Worm (Caenorhabditis elegans) whole organism, late embryonic: ENCODE results near the gene twk-8.

Experiments used
- C08G9.2 ChIP-seq: sonication (generic microtip); optimal IDR thresholded peaks from 2 replicates; lab custom pipeline; 2016; ENCODE audit warnings: mild to moderate bottlenecking, missing genetic modification characterization, moderate library complexity, missing compliant biosample characterization
- C38D4.7 ChIP-seq: fragments of 200-800 bp; sonication (Bioruptor generic); optimal IDR thresholded peaks from 2 replicates; lab custom pipeline; 2018; ENCODE audit warnings: mild to moderate bottlenecking, missing genetic modification characterization, moderate library complexity, missing compliant biosample characterization
- F13H6.1 ChIP-seq: sonication (generic microtip); optimal IDR thresholded peaks from 2 replicates; lab custom pipeline; 2016; ENCODE audit warnings: missing genetic modification characterization, missing compliant biosample characterization
- K09A11.1 ChIP-seq: sonication (generic microtip); optimal IDR thresholded peaks from 2 replicates; lab custom pipeline; 2017; ENCODE audit warnings: antibody characterized with exemption, mild to moderate bottlenecking, missing genetic modification characterization, missing compliant biosample characterization; ENCODE audit not compliant: insufficient read depth
- ahr-1 ChIP-seq: sonication (generic microtip); optimal IDR thresholded peaks from 2 replicates; lab custom pipeline; 2016; ENCODE audit warnings: missing genetic modification characterization, missing compliant biosample characterization
- ceh-14 ChIP-seq: sonication (generic microtip); optimal IDR thresholded peaks from 2 replicates; lab custom pipeline; 2016; ENCODE audit warnings: missing genotype, missing genetic modification characterization, missing compliant biosample characterization
- ceh-18 ChIP-seq: sonication (generic microtip); optimal IDR thresholded peaks from 2 replicates; lab custom pipeline; 2016; ENCODE audit warnings: missing genetic modification characterization, missing compliant biosample characterization
- ceh-2 ChIP-seq: sonication (generic microtip); optimal IDR thresholded peaks from 2 replicates; lab custom pipeline; 2016; ENCODE audit warnings: missing genotype, missing genetic modification characterization, missing compliant biosample characterization
- ceh-30 ChIP-seq: fragments of 150-350 bp; optimal IDR thresholded peaks from 2 replicates; lab custom pipeline; 2014; ENCODE audit warnings: missing biosample characterization, missing genetic modification characterization
- ceh-31 ChIP-seq: sonication (generic microtip); optimal IDR thresholded peaks from 2 replicates; lab custom pipeline; 2016; ENCODE audit warnings: missing genetic modification characterization, missing compliant biosample characterization
- ceh-34 ChIP-seq: sonication (generic microtip); optimal IDR thresholded peaks from 2 replicates; lab custom pipeline; 2016; ENCODE audit warnings: mild to moderate bottlenecking, missing genetic modification characterization, missing compliant biosample characterization
- ceh-48 ChIP-seq: sonication (generic microtip); optimal IDR thresholded peaks from 2 replicates; lab custom pipeline; 2016; ENCODE audit warnings: missing genetic modification characterization, inconsistent platforms, missing compliant biosample characterization
- dmd-4 ChIP-seq: sonication (generic microtip); optimal IDR thresholded peaks from 2 replicates; lab custom pipeline; 2016; ENCODE audit warnings: borderline replicate concordance, missing genetic modification characterization, missing compliant biosample characterization
- elt-4 ChIP-seq: sonication (generic microtip); optimal IDR thresholded peaks from 2 replicates; lab custom pipeline; 2016; ENCODE audit warnings: missing genetic modification characterization, missing compliant biosample characterization
- fkh-6 ChIP-seq: sonication (generic microtip); optimal IDR thresholded peaks from 2 replicates; lab custom pipeline; 2016; ENCODE audit warnings: missing genetic modification characterization, missing compliant biosample characterization
- gmeb-2 ChIP-seq: sonication (generic microtip); optimal IDR thresholded peaks from 2 replicates; lab custom pipeline; 2016; ENCODE audit warnings: missing genetic modification characterization, inconsistent platforms, missing compliant biosample characterization
- hlh-13 ChIP-seq: fragments of 200-800 bp; sonication (Bioruptor generic); optimal IDR thresholded peaks from 2 replicates; lab custom pipeline; 2018; ENCODE audit warnings: mild to moderate bottlenecking, missing genetic modification characterization, missing compliant biosample characterization
- hlh-15 ChIP-seq: sonication (generic microtip); optimal IDR thresholded peaks from 2 replicates; lab custom pipeline; 2016; ENCODE audit warnings: missing genetic modification characterization, missing compliant biosample characterization
- hlh-30 ChIP-seq: sonication (generic microtip); optimal IDR thresholded peaks from 2 replicates; lab custom pipeline; 2017; ENCODE audit warnings: antibody characterized with exemption, missing genetic modification characterization, missing compliant biosample characterization; ENCODE audit not compliant: insufficient read depth
- hlh-6 ChIP-seq: sonication (generic microtip); optimal IDR thresholded peaks from 2 replicates; lab custom pipeline; 2016; ENCODE audit warnings: missing genotype, missing genetic modification characterization, missing compliant biosample characterization
- hlh-8 ChIP-seq: sonication (generic microtip); optimal IDR thresholded peaks from 2 replicates; lab custom pipeline; 2016; ENCODE audit warnings: missing genotype, missing genetic modification characterization, missing compliant biosample characterization
- madf-2 ChIP-seq: sonication (generic microtip); optimal IDR thresholded peaks from 2 replicates; lab custom pipeline; 2017; ENCODE audit warnings: missing genetic modification characterization, missing compliant biosample characterization
- mec-3 ChIP-seq: sonication (generic microtip); optimal IDR thresholded peaks from 2 replicates; lab custom pipeline; 2016; ENCODE audit warnings: borderline replicate concordance, missing genetic modification characterization, missing compliant biosample characterization
- nhr-11 ChIP-seq: fragments of 150-350 bp; optimal IDR thresholded peaks from 2 replicates; lab custom pipeline; 2014; ENCODE audit warnings: missing biosample characterization, missing genetic modification characterization
- nhr-232 ChIP-seq: sonication (generic microtip); optimal IDR thresholded peaks from 2 replicates; lab custom pipeline; 2016; ENCODE audit warnings: missing genetic modification characterization, missing compliant biosample characterization
- pat-9 ChIP-seq: fragments of 200-800 bp; sonication (Bioruptor generic); optimal IDR thresholded peaks from 2 replicates; lab custom pipeline; 2018; ENCODE audit warnings: mild to moderate bottlenecking, missing genetic modification characterization, moderate library complexity, missing compliant biosample characterization
- pha-2 ChIP-seq: sonication (generic microtip); optimal IDR thresholded peaks from 2 replicates; lab custom pipeline; 2017; ENCODE audit warnings: mild to moderate bottlenecking, missing genetic modification characterization, missing compliant biosample characterization
- pha-4 ChIP-seq: fragments of 150-350 bp; optimal IDR thresholded peaks from 2 replicates; lab custom pipeline; 2018; ENCODE audit warnings: missing biosample characterization, missing genetic modification reagents, missing genetic modification characterization
- pqm-1 ChIP-seq: sonication (generic microtip); optimal IDR thresholded peaks from 2 replicates; lab custom pipeline; 2016; ENCODE audit warnings: missing genetic modification characterization, missing compliant biosample characterization
- sdc-2 ChIP-seq: sonication (generic microtip); optimal IDR thresholded peaks from 2 replicates; lab custom pipeline; 2016; ENCODE audit warnings: missing genotype, missing genetic modification characterization, missing compliant biosample characterization
- sox-2 ChIP-seq: fragments of 200-800 bp; sonication (Bioruptor generic); IDR thresholded peaks from 2 replicates; pipeline ENCODE4 v1.3.6; 2022; ENCODE audit warnings: missing genetic modification reagents, missing genetic modification characterization, missing compliant biosample characterization
- sox-4 ChIP-seq: sonication (generic microtip); optimal IDR thresholded peaks from 2 replicates; lab custom pipeline; 2017; ENCODE audit warnings: mild to moderate bottlenecking, missing genetic modification characterization, inconsistent platforms, missing compliant biosample characterization
- tbx-2 ChIP-seq: sonication (generic microtip); optimal IDR thresholded peaks from 2 replicates; lab custom pipeline; 2016; ENCODE audit warnings: missing genetic modification characterization, missing compliant biosample characterization
- unc-3 ChIP-seq, 2 experiments: fragments of 200-800 bp in 1 of 2; sonication (Bioruptor generic) in 1 of 2; sonication (generic microtip) in 1 of 2; conservative IDR thresholded peaks in 1 of 2; optimal IDR thresholded peaks in 1 of 2; 2 replicates each; pipeline versions ENCODE4 v1.3.6 to Lab custom; 2016 to 2022; ENCODE audit warnings: missing compliant biosample characterization in 2 of 2, missing genetic modification characterization in 2 of 2, missing genetic modification reagents in 1 of 2
- unc-42 ChIP-seq: sonication (generic microtip); optimal IDR thresholded peaks from 2 replicates; lab custom pipeline; 2016; ENCODE audit warnings: missing genotype, missing genetic modification characterization, missing compliant biosample characterization
- unc-55 ChIP-seq: sonication (generic microtip); optimal IDR thresholded peaks from 2 replicates; lab custom pipeline; 2017; ENCODE audit warnings: missing biosample characterization, missing genetic modification reagents, missing genetic modification characterization
- zip-5 ChIP-seq: sonication (generic microtip); optimal IDR thresholded peaks from 2 replicates; lab custom pipeline; 2016; ENCODE audit warnings: missing genetic modification characterization, missing compliant biosample characterization

twk-8 gene

DNA sequence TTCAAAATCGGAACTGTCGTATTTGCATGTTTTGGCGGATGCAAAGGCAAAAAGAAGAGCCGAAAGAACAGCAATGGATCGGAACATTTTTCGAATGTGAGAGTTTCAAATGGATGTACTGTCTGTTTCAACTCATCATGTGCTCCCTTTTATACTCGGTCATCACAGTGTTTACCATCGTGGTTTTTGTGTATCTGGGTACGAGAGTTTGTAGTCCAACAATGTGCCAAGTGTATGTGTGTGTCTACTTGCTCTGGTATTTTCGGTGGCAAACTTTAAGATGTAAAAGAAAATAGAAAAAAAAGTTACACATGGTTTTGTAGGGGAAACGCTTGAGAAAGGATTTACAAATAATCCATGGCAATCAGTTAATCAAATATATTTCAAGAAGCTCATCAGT is 38.9 kb upstream of the twk-8 start, which contains the start of gene Y73F4A.2:
TSS of gene Y73F4A.2 (minus strand) at position 124 of the 400 bp plus-strand sequence.
- TF ChIP-seq pha-4 (tag; lab: Kevin White, UChicago) (no peak), pat-9 (tag; lab: Kevin White, UChicago) (no peak), hlh-15 (no peak), ceh-30 (no peak), pha-2 (tag; lab: Kevin White, UChicago) (no peak), C08G9.2 (no peak), unc-42 (tag; lab: Kevin White, UChicago) (no peak), hlh-30 (tag; lab: Kevin White, UChicago) (no peak), sox-4 (tag; lab: Kevin White, UChicago) (no peak)

DNA sequence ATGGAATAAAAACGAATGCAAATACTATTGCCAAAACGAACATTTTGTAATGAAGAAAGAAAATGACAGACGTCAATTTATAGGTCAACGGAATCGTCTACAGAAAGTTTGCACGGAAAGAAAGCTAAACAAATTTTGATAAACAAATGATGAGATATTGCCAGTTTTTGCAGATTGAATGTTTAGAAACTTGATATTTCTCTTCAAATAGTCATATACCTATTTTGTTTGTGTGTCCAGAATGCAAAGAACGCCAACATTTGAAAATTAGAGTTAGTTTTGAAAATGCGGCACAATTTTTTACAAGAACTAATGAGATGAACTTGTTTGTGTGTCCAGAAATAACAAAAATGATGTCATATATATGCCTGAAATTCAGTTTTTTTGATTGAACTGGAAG is 36.9 kb upstream of the twk-8 start, which contains the start of gene Y73F4A.1:
TSS of gene Y73F4A.1 (minus strand) at position 101 of the 400 bp plus-strand sequence.
- TF ChIP-seq nhr-11 (tag; lab: Kevin White, UChicago) (no peak), ceh-30 (no peak), gmeb-2 (tag; lab: Kevin White, UChicago) (no peak), nhr-232 (tag; lab: Kevin White, UChicago) (no peak), hlh-15 (no peak), ceh-48 (no peak), ceh-34 (tag; lab: Kevin White, UChicago) (no peak), ahr-1 (tag; lab: Kevin White, UChicago) (no peak), hlh-8 (tag; lab: Kevin White, UChicago) (no peak), C38D4.7 (GFP tag; lab: Kevin White, UChicago) (no peak), ceh-2 (no peak), F13H6.1 (tag; lab: Kevin White, UChicago) (no peak), ceh-18 (tag; lab: Kevin White, UChicago) (no peak), zip-5 (tag; lab: Kevin White, UChicago) (no peak), K09A11.1 (tag; lab: Kevin White, UChicago) (no peak), ceh-14 (tag; lab: Kevin White, UChicago) (no peak), pqm-1 (tag; lab: Kevin White, UChicago) (no peak), ceh-31 (tag; lab: Kevin White, UChicago) (no peak)

DNA sequence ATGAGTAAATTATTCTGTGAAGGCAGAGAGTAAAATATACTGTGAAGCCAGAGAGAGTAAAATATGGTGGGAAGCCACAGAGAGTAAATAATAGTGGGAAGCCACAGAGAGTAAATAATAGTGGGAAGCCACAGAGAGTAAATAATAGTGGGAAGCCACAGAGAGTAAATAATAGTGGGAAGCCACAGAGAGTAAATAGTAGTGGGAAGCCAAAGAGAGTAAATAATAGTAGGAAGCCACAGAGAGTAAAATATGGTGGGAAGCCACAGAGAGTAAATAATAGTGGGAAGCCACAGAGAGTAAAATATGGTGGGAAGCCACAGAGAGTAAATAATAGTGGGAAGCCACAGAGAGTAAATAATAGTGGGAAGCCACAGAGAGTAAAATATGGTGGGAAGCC is 34.1 kb upstream of the twk-8 start:
- TF ChIP-seq elt-4 (tag; lab: Kevin White, UChicago) (peak; percentile 88), sdc-2 (peak; percentile 22), F13H6.1 (tag; lab: Kevin White, UChicago) (peak; percentile 52), hlh-6 (peak; percentile 2), ceh-34 (tag; lab: Kevin White, UChicago) (peak; percentile 5), hlh-8 (tag; lab: Kevin White, UChicago) (peak; percentile 30), fkh-6 (tag; lab: Kevin White, UChicago) (peak; percentile 26), madf-2 (tag; lab: Kevin White, UChicago) (peak; percentile 57), tbx-2 (peak; percentile 37), mec-3 (tag; lab: Kevin White, UChicago) (peak; percentile 16)

DNA sequence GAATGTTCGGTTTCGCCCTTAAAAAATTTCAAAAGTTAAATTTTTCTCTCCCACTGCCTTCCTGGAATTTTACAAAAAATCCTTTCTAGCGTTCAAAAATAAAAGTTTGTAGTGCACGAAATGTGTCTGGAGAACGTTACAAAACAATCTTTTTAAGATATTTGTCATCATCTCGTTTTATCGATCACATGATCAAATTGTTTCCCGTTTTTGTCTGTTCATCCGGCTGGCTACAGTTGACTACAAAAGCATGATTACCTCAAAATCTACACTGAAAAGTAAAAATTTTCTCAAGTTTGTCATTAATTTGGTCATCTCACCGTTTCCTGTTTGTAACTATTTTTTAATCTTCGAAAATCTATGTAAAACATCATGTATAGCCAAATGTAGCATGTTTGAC is 31.1 kb upstream of the twk-8 start:
- TF ChIP-seq hlh-6, result no peak
- TF ChIP-seq pat-9 (tag; lab: Kevin White, UChicago), result no peak
- TF ChIP-seq ceh-2, result no peak
- no peak for TF ChIP-seq sox-2 (GFP tag; lab: Robert Waterston, UW)
- no peak for TF ChIP-seq dmd-4 (tag; lab: Kevin White, UChicago)
- no peak for TF ChIP-seq unc-3 (GFP tag; conservative IDR thresholded peaks at IDR 0.05; lab: Robert Waterston, UW)
- no peak for TF ChIP-seq unc-3 (tag; optimal IDR thresholded peaks at IDR 0.05; lab: Kevin White, UChicago)
- TF ChIP-seq hlh-13 (GFP tag; lab: Kevin White, UChicago), result no peak
- TF ChIP-seq nhr-232 (tag; lab: Kevin White, UChicago), result no peak
- no peak for TF ChIP-seq unc-55
- no peak for TF ChIP-seq tbx-2
